Worm (Caenorhabditis elegans): ENCODE measurements around the gene F46B3.8.

Gene F46B3.8

ce11 chrV:20638344-20638743 is 15.4 kb upstream of the F46B3.8 start, which contains the start of gene Y44A6B.3:
Gene Y44A6B.3 (minus strand): TSS chrV:20638444.
- TF ChIP-seq him-1 (tag; optimal IDR thresholded peaks at IDR 0.05) = no peak

- no peak for TF ChIP-seq dao-5 (tag; optimal IDR thresholded peaks at IDR 0.05)
- TF ChIP-seq W03F9.2 (tag; optimal IDR thresholded peaks at IDR 0.05) = no peak
- TF ChIP-seq him-1 (tag; optimal IDR thresholded peaks at IDR 0.05) = no peak
Observed at ce11 chrV:20636855-20637254, 13.9 kb upstream of the F46B3.8 start, which contains the start of gene ttr-13. Gene ttr-13 (minus strand): TSS chrV:20636955.

ce11 chrV:20634330-20634729 is 11.4 kb upstream of the F46B3.8 start, which contains the start of gene F46B3.16:
Gene F46B3.16 (plus strand): TSS chrV:20634630.
- TF ChIP-seq W03F9.2 (tag; optimal IDR thresholded peaks at IDR 0.05) (no peak), him-1 (tag; optimal IDR thresholded peaks at IDR 0.05) (no peak), dao-5 (tag; optimal IDR thresholded peaks at IDR 0.05) (no peak)

DNA sequence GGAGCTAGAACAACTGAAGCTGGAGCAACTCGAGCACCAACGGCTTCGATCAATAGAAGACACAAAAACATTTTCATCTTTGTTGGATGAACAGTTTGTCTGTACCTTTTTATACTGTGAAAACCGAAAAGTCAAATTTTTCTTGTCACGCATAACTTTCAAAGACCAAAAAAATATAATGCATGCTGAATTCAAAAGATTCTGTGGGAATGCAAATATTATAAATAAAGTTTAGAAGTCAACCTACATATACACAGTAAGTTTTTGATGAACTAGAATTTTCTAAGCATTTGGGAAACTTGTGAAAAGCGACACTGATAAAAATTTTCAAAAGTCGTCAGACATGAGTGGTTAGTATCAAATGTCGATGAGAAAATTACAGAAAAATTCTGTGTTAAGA is 10.7 kb upstream of the F46B3.8 start, which contains the start of gene F46B3.15:
F46B3.15 (minus strand) TSS at position 101 of the 400 bp plus-strand sequence.
- TF ChIP-seq him-1 (tag; optimal IDR thresholded peaks at IDR 0.05) = no peak
- TF ChIP-seq W03F9.2 (tag; optimal IDR thresholded peaks at IDR 0.05) = no peak
- TF ChIP-seq dao-5 (tag; optimal IDR thresholded peaks at IDR 0.05) = no peak

- TF ChIP-seq him-1 (tag; optimal IDR thresholded peaks at IDR 0.05) = no peak
- TF ChIP-seq dao-5 (tag; optimal IDR thresholded peaks at IDR 0.05) = no peak
- no peak for TF ChIP-seq W03F9.2 (tag; optimal IDR thresholded peaks at IDR 0.05)
Observed at ce11 chrV:20631255-20631654, 8.3 kb upstream of the F46B3.8 start, which contains the start of gene F46B3.14. Gene F46B3.14 (minus strand): TSS chrV:20631355.

ce11 chrV:20626043-20626761 is 3.2 kb upstream of the F46B3.8 start, which contains the start of the genes F46B3.9 and srz-18:
Gene F46B3.9 (minus strand): TSS chrV:20626143.
Gene srz-18 (plus strand): TSS chrV:20626711.
- TF ChIP-seq dao-5 (tag; optimal IDR thresholded peaks at IDR 0.05) = no peak
- TF ChIP-seq W03F9.2 (tag; optimal IDR thresholded peaks at IDR 0.05) = no peak
- TF ChIP-seq him-1 (tag; optimal IDR thresholded peaks at IDR 0.05) = no peak

ce11 chrV:20625260-20625659 is 2.3 kb upstream of the F46B3.8 start:
- no peak for TF ChIP-seq W03F9.2 (tag; optimal IDR thresholded peaks at IDR 0.05)
- no peak for TF ChIP-seq him-1 (tag; optimal IDR thresholded peaks at IDR 0.05)
- TF ChIP-seq dao-5 (tag; optimal IDR thresholded peaks at IDR 0.05) = no peak

- TF ChIP-seq him-1 (tag; optimal IDR thresholded peaks at IDR 0.05) (no peak), W03F9.2 (tag; optimal IDR thresholded peaks at IDR 0.05) (no peak), dao-5 (tag; optimal IDR thresholded peaks at IDR 0.05) (no peak)
Observed at ce11 chrV:20618632-20619031, 4.3 kb downstream of the F46B3.8 start, which contains the start of gene F46B3.7. Gene F46B3.7 (minus strand): TSS chrV:20618732.

DNA sequence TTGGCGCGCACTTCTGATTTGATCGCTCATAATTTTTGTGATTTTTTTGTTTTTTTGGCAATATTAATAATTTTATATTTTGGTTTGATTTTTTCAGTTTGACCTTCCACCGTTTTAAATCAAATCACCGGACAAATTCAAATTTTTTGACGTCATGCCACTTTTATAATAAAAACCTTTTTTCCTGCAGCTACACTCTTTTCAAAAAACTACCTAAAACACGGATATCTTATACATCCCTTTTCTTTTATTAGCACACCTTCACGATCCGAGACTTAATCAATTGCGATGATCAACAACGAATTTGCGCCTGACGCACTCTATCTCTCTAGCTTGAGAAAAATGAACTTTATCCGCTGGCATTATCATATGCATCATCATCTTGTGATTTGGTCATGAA is 13.5 kb downstream of the F46B3.8 start, which contains the start of gene grd-2:
grd-2 (plus strand) TSS at position 301 of the 400 bp plus-strand sequence.
- TF ChIP-seq dao-5 (tag; optimal IDR thresholded peaks at IDR 0.05) (no peak), him-1 (tag; optimal IDR thresholded peaks at IDR 0.05) (no peak), W03F9.2 (tag; optimal IDR thresholded peaks at IDR 0.05) (no peak)

DNA sequence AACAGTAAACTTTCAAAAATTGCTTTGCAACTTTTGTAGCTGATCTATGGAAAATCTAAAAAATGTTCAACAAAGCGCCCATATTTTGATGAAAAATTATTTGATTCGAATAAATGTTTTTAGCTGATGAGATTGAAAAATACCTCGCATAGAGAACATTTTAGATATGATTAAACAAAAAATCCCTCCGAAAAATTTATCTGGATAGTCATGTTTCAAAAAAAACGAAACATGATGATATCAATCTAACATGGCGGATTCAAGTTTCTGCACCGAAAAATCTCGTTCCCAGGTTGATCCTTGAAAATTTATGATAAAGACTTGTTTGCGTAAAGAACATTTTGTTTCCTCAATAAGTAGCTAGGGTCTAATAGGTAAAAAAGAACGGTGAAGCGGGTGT is 14.3 kb downstream of the F46B3.8 start, which contains the start of gene ttr-12:
ttr-12 (minus strand) TSS at position 101 of the 400 bp plus-strand sequence.
- TF ChIP-seq him-1 (tag; optimal IDR thresholded peaks at IDR 0.05) (no peak), dao-5 (tag; optimal IDR thresholded peaks at IDR 0.05) (no peak)

DNA sequence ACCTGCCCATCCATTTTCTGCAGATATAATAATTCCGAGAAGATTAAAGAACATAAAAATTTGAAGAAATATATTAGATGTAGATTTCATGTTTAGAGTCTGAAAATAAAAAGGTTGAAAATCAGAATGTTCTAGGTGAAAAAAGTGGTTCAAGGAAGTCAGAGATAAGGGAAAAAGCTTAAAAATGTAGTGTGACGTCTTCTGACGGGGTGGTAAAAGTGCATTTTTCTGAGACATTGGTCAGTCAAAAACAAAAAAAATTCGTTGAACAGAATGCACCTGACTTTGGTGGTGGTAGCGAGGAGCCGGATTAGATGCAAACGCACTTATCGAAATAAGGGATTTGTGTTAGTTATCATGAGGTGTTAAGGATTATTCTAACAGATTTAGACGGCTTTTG is 16.3 kb downstream of the F46B3.8 start, which contains the start of gene F46B3.23:
F46B3.23 (minus strand) TSS at position 101 of the 400 bp plus-strand sequence.
- TF ChIP-seq W03F9.2 (tag; optimal IDR thresholded peaks at IDR 0.05) (no peak), dao-5 (tag; optimal IDR thresholded peaks at IDR 0.05) (no peak), him-1 (tag; optimal IDR thresholded peaks at IDR 0.05) (no peak)

- TF ChIP-seq W03F9.2 (tag; optimal IDR thresholded peaks at IDR 0.05) (no peak), dao-5 (tag; optimal IDR thresholded peaks at IDR 0.05) (no peak), him-1 (tag; optimal IDR thresholded peaks at IDR 0.05) (no peak)
Observed at ce11 chrV:20604606-20605155, 18.3 kb downstream of the F46B3.8 start, which contains the start of gene ttr-57. Gene ttr-57 (plus strand): TSS chrV:20605105.

ce11 chrV:20603014-20603413 is 19.9 kb downstream of the F46B3.8 start, which contains the start of gene ttr-11:
Gene ttr-11 (plus strand): TSS chrV:20603314.
- TF ChIP-seq W03F9.2 (tag; optimal IDR thresholded peaks at IDR 0.05) (no peak), him-1 (tag; optimal IDR thresholded peaks at IDR 0.05) (no peak), dao-5 (tag; optimal IDR thresholded peaks at IDR 0.05) (no peak)

DNA sequence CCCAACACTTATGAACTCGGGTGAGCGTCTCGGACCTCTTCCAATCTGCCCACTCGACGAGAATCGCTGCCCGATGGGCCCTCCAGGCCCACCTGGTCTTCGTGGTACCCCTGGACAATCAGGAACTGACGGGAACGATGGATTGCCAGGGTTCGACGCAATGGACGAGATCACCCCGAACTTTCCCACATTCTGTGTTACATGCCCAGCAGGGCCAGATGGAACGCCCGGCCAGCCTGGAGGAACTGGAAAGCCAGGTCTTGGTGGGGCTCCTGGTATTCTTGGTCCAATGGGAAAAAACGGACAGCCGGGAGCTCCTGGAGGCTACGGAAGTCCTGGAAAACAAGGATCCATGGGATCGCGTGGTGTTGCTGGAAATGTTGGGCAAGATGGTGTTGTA is 22.3 kb downstream of the F46B3.8 start:
- no peak for TF ChIP-seq him-1 (tag; optimal IDR thresholded peaks at IDR 0.05)
- no peak for TF ChIP-seq W03F9.2 (tag; optimal IDR thresholded peaks at IDR 0.05)
- no peak for TF ChIP-seq dao-5 (tag; optimal IDR thresholded peaks at IDR 0.05)
